Worm (Caenorhabditis elegans): Measurements from ENCODE around the gene Y39A1A.3.

DNA sequence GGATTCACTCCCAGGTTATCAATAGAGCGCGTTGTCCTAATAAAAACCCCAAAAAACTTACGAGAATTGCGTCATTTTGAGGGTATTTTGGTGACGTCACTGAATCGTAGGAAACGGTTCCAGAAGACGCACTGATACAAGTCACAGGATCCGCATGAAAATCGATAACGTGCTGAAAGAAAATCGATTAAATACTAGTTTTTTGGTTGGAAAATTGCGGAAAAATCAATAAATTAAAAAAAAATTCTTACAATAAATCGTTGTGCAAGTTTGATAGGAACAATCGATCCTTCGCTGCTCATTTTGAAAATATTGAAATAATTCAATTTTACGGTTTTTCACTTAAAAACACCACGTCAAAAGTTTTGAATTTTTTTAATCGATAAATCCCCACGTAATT lies 7.0 kb upstream of the Y39A1A.3 start, which contains the start of gene Y39A1A.2:
- TF ChIP-seq blmp-1 (tag; optimal IDR thresholded peaks at IDR 0.05; ENCODE audit: insufficient read depth) (no peak), nhr-11 (tag; optimal IDR thresholded peaks at IDR 0.05) (no peak), mdl-1 (tag; optimal IDR thresholded peaks at IDR 0.05) (no peak), zag-1 (tag; optimal IDR thresholded peaks at IDR 0.05) (no peak), egl-27 (tag; optimal IDR thresholded peaks at IDR 0.05) (no peak), unc-62 (GFP tag; optimal IDR thresholded peaks at IDR 0.05) (no peak), ama-1 (optimal IDR thresholded peaks at IDR 0.05) (no peak)

Data from whole organism, L2 larva.